Fruit fly (Drosophila melanogaster) whole organism, pupa: ENCODE results near the gene DAAM.

Source experiments
- CG10348 ChIP-seq: fragments of 200-800 bp; sonication (Bioruptor generic); IDR thresholded peaks from 2 replicates; pipeline ENCODE4 v1.3.6; 2022; ENCODE audit warnings: missing biosample characterization, missing genetic modification characterization
- CG12605 ChIP-seq: fragments of 200-800 bp; sonication (Bioruptor generic); IDR thresholded peaks from 2 replicates; pipeline ENCODE4 v1.3.6; 2022; ENCODE audit warnings: missing biosample characterization, missing genetic modification characterization
- CG13204 ChIP-seq: fragments of 200-800 bp; sonication (Bioruptor generic); optimal IDR thresholded peaks from 2 replicates; lab custom pipeline; 2018; ENCODE audit warnings: missing biosample characterization, mild to moderate bottlenecking, missing genetic modification characterization, moderate library complexity
- CG14655 ChIP-seq: fragments of 200-800 bp; sonication (Bioruptor generic); optimal IDR thresholded peaks from 3 replicates; lab custom pipeline; 2017; ENCODE audit warnings: mild to moderate bottlenecking, missing biosample characterization, missing genetic modification reagents, missing genetic modification characterization
- CG15710 ChIP-seq: fragments of 200-800 bp; sonication (Bioruptor generic); optimal IDR thresholded peaks from 2 replicates; lab custom pipeline; 2018; ENCODE audit warnings: missing biosample characterization, mild to moderate bottlenecking, missing genetic modification characterization, moderate library complexity
- CG17806 ChIP-seq: fragments of 200-800 bp; sonication (Bioruptor generic); optimal IDR thresholded peaks from 2 replicates; lab custom pipeline; 2018; ENCODE audit warnings: missing biosample characterization, mild to moderate bottlenecking, missing genetic modification characterization, moderate library complexity
- CG32121 ChIP-seq: fragments of 200-800 bp; sonication (Bioruptor generic); IDR thresholded peaks from 2 replicates; pipeline ENCODE4 v1.3.6; 2022; ENCODE audit warnings: missing biosample characterization, missing genetic modification characterization
- CG34367 ChIP-seq: fragments of 200-800 bp; sonication (Bioruptor generic); optimal IDR thresholded peaks from 2 replicates; lab custom pipeline; 2018; ENCODE audit warnings: missing biosample characterization, mild to moderate bottlenecking, missing genetic modification characterization
- CG4496 ChIP-seq: fragments of 200-800 bp; sonication (Bioruptor generic); IDR thresholded peaks from 3 replicates; pipeline ENCODE4 v1.3.6; 2022; ENCODE audit warnings: missing biosample characterization, missing genetic modification characterization
- CG8159 ChIP-seq: fragments of 200-800 bp; sonication (Bioruptor generic); optimal IDR thresholded peaks from 3 replicates; lab custom pipeline; 2018; ENCODE audit warnings: missing biosample characterization, mild to moderate bottlenecking, missing genetic modification characterization, moderate library complexity
- CG8301 ChIP-seq: fragments of 200-800 bp; sonication (Bioruptor generic); optimal IDR thresholded peaks from 2 replicates; lab custom pipeline; 2018; ENCODE audit warnings: missing biosample characterization, mild to moderate bottlenecking, missing genetic modification characterization
- CG9948 ChIP-seq: fragments of 200-800 bp; sonication (Bioruptor generic); optimal IDR thresholded peaks from 2 replicates; lab custom pipeline; 2018; ENCODE audit warnings: missing biosample characterization, mild to moderate bottlenecking, missing genetic modification characterization, moderate library complexity
- D1 ChIP-seq: fragments of 200-800 bp; sonication (Bioruptor generic); optimal IDR thresholded peaks from 2 replicates; lab custom pipeline; 2018; ENCODE audit warnings: missing biosample characterization, mild to moderate bottlenecking, missing genetic modification characterization, moderate library complexity
- EcR ChIP-seq: fragments of 200-800 bp; sonication (Bioruptor generic); optimal IDR thresholded peaks from 3 replicates; lab custom pipeline; 2019; ENCODE audit warnings: missing biosample characterization, missing genetic modification characterization, mild to moderate bottlenecking, moderate library complexity, missing genetic modification reagents
- Ets98B ChIP-seq: fragments of 200-800 bp; sonication (Bioruptor generic); IDR thresholded peaks from 2 replicates; pipeline ENCODE4 v1.3.6; 2022; ENCODE audit warnings: missing biosample characterization, missing genetic modification characterization
- Pif1A ChIP-seq: fragments of 200-800 bp; sonication (Bioruptor generic); optimal IDR thresholded peaks from 3 replicates; lab custom pipeline; 2016; ENCODE audit warnings: missing biosample characterization, missing genetic modification characterization
- Pif1B ChIP-seq: fragments of 200-800 bp; sonication (Bioruptor generic); optimal IDR thresholded peaks from 3 replicates; lab custom pipeline; 2016; ENCODE audit warnings: missing biosample characterization, missing genetic modification characterization
- Snoo ChIP-seq: fragments of 200-800 bp; sonication (Bioruptor generic); optimal IDR thresholded peaks from 3 replicates; lab custom pipeline; 2017; ENCODE audit warnings: missing biosample characterization, mild to moderate bottlenecking, missing genetic modification characterization, inconsistent platforms
- fd96Ca ChIP-seq: fragments of 200-800 bp; sonication (Bioruptor generic); IDR thresholded peaks from 3 replicates; pipeline ENCODE4 v1.3.6; 2022; ENCODE audit warnings: missing biosample characterization, missing genetic modification characterization
- gl ChIP-seq: fragments of 200-800 bp; sonication (Bioruptor generic); optimal IDR thresholded peaks from 2 replicates; lab custom pipeline; 2018; ENCODE audit warnings: missing biosample characterization, mild to moderate bottlenecking, missing genetic modification characterization
- rn ChIP-seq: fragments of 200-800 bp; sonication (Bioruptor generic); IDR thresholded peaks from 2 replicates; pipeline ENCODE4 v1.3.6; 2022; ENCODE audit warnings: missing biosample characterization, missing genetic modification characterization

DAAM gene

dm6 chrX:1349255-1349654, 27.1 kb upstream of the DAAM start, which contains the start of gene MTPAP:
MTPAP (minus strand) TSS chrX:1349357.
- no peak for TF ChIP-seq Snoo (tag; lab: Kevin White, UChicago)
- TF ChIP-seq D1 = no peak
- no peak for TF ChIP-seq CG13204 (GFP tag; lab: Kevin White, UChicago)
- no peak for TF ChIP-seq Ets98B (GFP tag; lab: Robert Waterston, UW)

- TF ChIP-seq CG4496 (GFP tag; lab: Robert Waterston, UW) = no peak
- no peak for TF ChIP-seq CG10348
- no peak for TF ChIP-seq fd96Ca (GFP tag; lab: Robert Waterston, UW)
- no peak for TF ChIP-seq Ets98B (GFP tag; lab: Robert Waterston, UW)
- TF ChIP-seq EcR (GFP tag; lab: Kevin White, UChicago) = no peak
- TF ChIP-seq gl (tag; lab: Kevin White, UChicago) = no peak
Measured at dm6 chrX:1346833-1347232, 24.7 kb upstream of the DAAM start.

- no peak for TF ChIP-seq CG17806 (tag; lab: Kevin White, UChicago)
- TF ChIP-seq gl (tag; lab: Kevin White, UChicago) = no peak
- TF ChIP-seq fd96Ca (GFP tag; lab: Robert Waterston, UW) = no peak
- no peak for TF ChIP-seq Pif1A (GFP tag; lab: Kevin White, UChicago)
Measured at dm6 chrX:1346256-1346655, 24.1 kb upstream of the DAAM start, which contains the start of gene Tsp2A. Tsp2A (plus strand) TSS chrX:1346553.

- no peak for TF ChIP-seq rn (GFP tag; lab: Robert Waterston, UW)
- TF ChIP-seq CG8159 (tag; lab: Kevin White, UChicago) = peak; percentile 8
- TF ChIP-seq, all 21 proteins: peak for 1
Measured at dm6 chrX:1341944-1342392, 19.8 kb upstream of the DAAM start, which contains the start of gene Naa30A. Naa30A (plus strand) TSS chrX:1342106.

- no peak for TF ChIP-seq D1
- TF ChIP-seq CG13204 (GFP tag; lab: Kevin White, UChicago) = no peak
- no peak for TF ChIP-seq CG4496 (GFP tag; lab: Robert Waterston, UW)
- TF ChIP-seq gl (tag; lab: Kevin White, UChicago) = no peak
- no peak for TF ChIP-seq Snoo (tag; lab: Kevin White, UChicago)
- TF ChIP-seq CG12605 = no peak
- no peak for TF ChIP-seq CG10348
- no peak for TF ChIP-seq Pif1A (GFP tag; lab: Kevin White, UChicago)
- TF ChIP-seq, all 21 proteins: peak for 0
Measured at dm6 chrX:1341528-1341927, 19.4 kb upstream of the DAAM start, which contains the start of gene CG11409. CG11409 (minus strand) TSS chrX:1341587.

dm6 chrX:1337998-1338397, 15.8 kb upstream of the DAAM start:
- TF ChIP-seq CG17806 (tag; lab: Kevin White, UChicago) (no peak), fd96Ca (GFP tag; lab: Robert Waterston, UW) (0 out of 3 replicates have a peak, but pooled peaks have one; percentile 14), Ets98B (GFP tag; lab: Robert Waterston, UW) (peak; percentile 56; the same call in 1 of the 2 replicates), CG9948 (tag; lab: Kevin White, UChicago) (no peak), Pif1B (no peak), EcR (GFP tag; lab: Kevin White, UChicago) (peak; percentile 56), CG32121 (GFP tag; lab: Robert Waterston, UW) (0 out of 2 replicates have a peak, but pooled peaks have one; percentile 10), CG13204 (GFP tag; lab: Kevin White, UChicago) (peak; percentile 76)

DNA sequence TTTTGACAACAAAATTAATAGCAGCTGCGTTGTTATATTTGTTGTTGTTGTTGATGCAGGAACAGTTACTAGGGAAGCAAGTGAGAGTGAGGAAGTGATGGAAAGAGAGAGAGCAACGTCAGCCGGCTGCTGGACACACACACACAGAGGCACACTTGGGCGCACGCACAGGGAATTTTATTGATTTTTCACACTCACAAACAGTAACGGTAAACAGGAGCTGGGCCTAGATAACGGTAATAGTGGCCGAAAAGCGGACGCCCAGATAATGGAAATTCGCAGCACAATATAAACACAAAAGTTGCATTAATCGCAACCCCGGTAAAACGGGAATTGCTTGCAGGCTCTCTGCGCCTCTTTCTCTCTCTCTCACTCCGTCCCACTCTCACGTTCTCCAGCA, 498 bp downstream of the DAAM start:
- no peak for TF ChIP-seq rn (GFP tag; lab: Robert Waterston, UW)
- no peak for TF ChIP-seq Pif1A (GFP tag; lab: Kevin White, UChicago)
- no peak for TF ChIP-seq CG8159 (tag; lab: Kevin White, UChicago)
- TF ChIP-seq gl (tag; lab: Kevin White, UChicago) = no peak
- TF ChIP-seq CG32121 (GFP tag; lab: Robert Waterston, UW) = no peak
- TF ChIP-seq D1 = no peak
- no peak for TF ChIP-seq CG14655 (GFP tag; lab: Kevin White, UChicago)
- no peak for TF ChIP-seq fd96Ca (GFP tag; lab: Robert Waterston, UW)
- no peak for TF ChIP-seq CG13204 (GFP tag; lab: Kevin White, UChicago)
- no peak for TF ChIP-seq CG8301 (tag; lab: Kevin White, UChicago)
- TF ChIP-seq CG10348 = no peak
- no peak for TF ChIP-seq CG9948 (tag; lab: Kevin White, UChicago)
- no peak for TF ChIP-seq CG15710 (tag; lab: Kevin White, UChicago)
- no peak for TF ChIP-seq CG34367
- TF ChIP-seq CG4496 (GFP tag; lab: Robert Waterston, UW) = no peak
- TF ChIP-seq CG12605 = no peak

- TF ChIP-seq EcR (GFP tag; lab: Kevin White, UChicago) (peak; percentile 46), Snoo (tag; lab: Kevin White, UChicago) (no peak), Pif1B (no peak), CG32121 (GFP tag; lab: Robert Waterston, UW) (no peak)
Measured at dm6 chrX:1321043-1321442, 1.1 kb downstream of the DAAM start.
